Worm (Caenorhabditis elegans): ENCODE results near the gene lit-1.

lit-1 gene

DNA sequence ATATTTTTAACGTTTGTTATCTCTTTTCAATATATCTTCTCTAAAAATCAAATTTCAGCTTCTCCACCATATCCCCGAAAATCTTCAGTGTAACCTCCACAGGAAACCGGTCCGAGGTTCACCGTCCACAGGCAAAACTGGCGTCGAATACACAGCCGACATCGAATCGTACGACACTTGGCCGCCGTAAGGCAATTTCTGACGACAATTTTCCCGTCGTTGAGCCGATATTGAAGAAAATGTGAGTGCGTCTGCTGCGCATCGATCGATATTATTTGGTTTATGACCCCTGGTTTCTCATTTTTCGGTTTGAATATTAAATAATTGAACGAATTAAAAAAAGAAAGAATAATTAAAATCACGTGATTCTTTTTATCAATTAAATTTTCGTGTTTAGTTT, 14.6 kb upstream of the lit-1 start, which contains the start of gene cul-2:
Gene cul-2 (plus strand): TSS at position 59 of the 400 bp plus-strand sequence.
- TF ChIP-seq unc-62 (GFP tag; optimal IDR thresholded peaks at IDR 0.05), result no peak

DNA sequence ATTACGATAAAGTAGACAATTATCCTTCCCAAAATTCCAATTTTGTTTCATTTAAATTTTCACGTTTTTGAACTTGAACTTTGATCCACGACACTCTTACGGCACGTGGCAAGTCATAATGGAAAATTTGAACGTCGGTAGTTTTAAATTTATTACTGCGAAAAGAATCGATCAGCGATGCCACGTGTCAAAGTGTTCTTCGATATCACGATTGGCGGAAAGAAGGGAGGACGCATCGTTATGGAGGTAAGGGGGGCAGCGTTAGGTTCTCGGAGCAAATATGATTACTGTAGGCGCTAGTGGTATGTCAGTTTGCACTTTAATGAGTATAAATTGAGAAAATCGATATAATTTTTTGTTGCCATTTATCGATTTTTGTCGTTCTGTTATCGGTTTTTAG, 9.2 kb upstream of the lit-1 start, which contains the start of gene cyn-2:
Gene cyn-2 (plus strand): TSS at position 114 of the 400 bp plus-strand sequence.
- TF ChIP-seq unc-62 (GFP tag; optimal IDR thresholded peaks at IDR 0.05), result no peak

DNA sequence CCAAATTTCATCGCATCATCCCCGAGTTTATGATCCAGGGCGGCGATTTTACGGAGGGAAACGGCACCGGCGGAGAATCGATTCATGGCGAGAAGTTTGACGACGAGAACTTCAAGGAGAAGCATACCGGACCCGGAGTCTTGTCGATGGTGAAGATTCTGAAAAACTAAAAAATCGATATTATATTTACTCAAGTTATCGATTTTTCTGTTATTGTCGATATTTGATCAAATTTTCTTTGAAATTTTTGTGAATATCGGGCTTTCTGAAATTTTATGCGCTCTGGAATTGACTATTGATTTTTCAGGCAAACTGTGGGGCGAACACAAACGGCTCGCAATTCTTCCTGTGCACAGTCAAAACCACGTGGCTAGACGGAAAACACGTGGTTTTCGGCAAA, 8.6 kb upstream of the lit-1 start:
- no peak for TF ChIP-seq unc-62 (GFP tag; optimal IDR thresholded peaks at IDR 0.05)

DNA sequence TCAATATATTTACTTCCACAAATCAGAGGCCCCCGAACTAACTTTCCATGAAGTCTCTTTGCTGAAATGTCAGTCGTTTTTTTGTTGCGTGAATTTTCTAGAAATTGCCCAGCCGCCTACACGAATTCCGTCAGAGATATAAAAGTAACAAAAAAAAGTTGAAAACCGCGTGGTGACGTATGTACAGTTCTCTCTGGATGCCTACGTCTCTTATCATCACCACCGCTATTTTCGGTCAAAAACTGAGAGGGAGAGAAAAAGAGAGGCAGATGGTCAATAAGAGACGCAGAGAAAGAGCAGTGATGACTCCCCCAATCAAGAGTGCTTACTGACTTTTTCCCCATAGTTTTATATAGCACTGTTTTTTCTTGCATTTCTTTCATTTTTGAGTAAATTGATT, 7.7 kb upstream of the lit-1 start:
- TF ChIP-seq unc-62 (GFP tag; optimal IDR thresholded peaks at IDR 0.05), result no peak

DNA sequence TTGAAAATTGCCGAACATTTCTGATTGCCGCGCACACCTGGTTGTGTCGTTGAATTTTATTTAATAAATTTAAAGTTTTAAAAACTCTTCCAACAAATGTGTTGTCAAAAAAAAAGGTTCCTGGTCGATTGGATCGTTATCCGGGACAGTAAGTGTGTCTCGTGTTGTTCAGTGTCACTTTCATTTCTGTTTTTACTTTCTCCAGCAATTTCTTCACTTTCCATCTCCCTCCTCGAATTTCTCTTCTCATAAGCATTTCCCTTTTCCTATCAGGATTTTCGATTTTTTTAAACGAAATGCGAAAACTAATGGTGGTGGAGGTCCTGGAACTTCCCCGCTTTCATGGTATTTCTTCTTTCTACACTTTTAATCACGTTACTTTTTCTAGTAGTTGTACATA, 6.2 kb upstream of the lit-1 start:
- no peak for TF ChIP-seq unc-62 (GFP tag; optimal IDR thresholded peaks at IDR 0.05)

DNA sequence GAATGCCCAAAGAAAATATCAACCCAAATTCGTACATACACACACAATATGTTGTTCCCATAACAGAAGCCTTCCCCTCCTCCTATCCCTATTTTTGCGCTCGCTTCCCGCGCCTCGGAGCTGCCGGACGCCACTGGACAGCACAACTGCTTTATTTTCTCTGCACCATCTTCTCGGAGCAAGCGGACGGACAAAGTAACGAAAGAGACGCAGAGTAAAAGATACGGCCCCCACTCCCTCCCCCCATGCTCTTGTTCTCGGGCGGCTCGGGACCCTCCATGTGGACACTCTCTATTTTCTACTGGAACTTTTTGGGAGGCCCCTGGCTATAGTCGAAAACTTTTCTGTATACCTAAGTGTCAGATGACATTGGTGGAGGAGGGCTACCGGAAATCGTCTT, 4.0 kb upstream of the lit-1 start:
- TF ChIP-seq unc-62 (GFP tag; optimal IDR thresholded peaks at IDR 0.05), result no peak

DNA sequence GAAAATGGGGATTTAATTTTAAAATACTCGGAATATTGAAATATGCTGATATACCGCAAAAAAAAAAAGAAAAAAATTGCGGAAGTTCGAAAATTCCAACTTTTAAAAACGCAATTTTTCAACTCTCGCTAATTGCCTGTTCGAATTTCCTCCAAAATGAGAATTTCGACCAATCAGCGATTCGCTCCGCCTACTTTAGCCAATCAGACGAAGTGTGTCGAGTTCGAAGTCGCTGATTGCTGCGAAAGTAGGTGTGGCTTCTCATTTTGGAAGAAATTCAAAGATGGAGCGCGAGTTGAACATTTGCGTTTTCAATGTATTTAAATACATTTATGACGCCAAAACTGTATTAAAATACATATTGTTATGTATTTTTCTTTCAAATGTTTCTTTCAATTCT, 6.6 kb downstream of the lit-1 start:
- no peak for TF ChIP-seq unc-62 (GFP tag; optimal IDR thresholded peaks at IDR 0.05)

DNA sequence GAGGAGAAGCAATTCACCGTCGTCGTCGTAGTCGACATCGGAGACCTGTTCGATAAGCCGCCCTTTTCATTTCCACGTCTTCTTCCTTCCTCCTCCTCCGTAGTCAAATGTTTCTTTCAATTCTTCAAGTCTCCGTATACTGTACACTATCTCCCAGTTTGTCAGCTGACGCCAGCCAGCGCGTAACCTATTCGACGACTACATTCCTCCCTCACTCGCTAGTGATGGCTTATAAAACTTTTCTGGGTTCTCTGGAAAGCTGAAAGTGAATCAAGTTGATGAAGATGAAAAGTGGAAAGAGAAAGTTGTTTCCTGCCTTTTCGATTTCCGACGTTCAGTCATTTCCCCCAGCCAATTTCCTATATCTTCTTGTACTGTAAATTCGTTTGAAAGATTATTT, 7.3 kb downstream of the lit-1 start:
- no peak for TF ChIP-seq unc-62 (GFP tag; optimal IDR thresholded peaks at IDR 0.05)

DNA sequence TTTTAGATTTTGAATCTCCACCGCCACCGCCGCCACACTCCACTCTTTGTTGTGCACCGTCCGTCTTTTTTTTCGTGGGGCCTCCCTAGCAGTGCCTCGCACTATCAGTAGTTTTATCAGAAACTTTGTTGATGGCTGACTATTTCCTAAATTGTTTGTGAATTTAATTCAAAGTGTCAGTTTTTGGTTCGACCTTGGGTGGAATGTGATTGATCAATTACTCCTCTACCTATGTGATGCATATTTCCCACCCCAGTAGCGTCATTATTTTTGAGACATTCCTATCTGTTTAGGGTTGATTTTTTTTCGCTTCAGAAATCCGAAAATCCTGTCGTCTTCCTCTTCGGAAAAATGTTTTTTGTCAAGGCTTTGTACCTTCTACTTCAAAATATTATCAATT, 8.9 kb downstream of the lit-1 start:
- no peak for TF ChIP-seq unc-62 (GFP tag; optimal IDR thresholded peaks at IDR 0.05)

DNA sequence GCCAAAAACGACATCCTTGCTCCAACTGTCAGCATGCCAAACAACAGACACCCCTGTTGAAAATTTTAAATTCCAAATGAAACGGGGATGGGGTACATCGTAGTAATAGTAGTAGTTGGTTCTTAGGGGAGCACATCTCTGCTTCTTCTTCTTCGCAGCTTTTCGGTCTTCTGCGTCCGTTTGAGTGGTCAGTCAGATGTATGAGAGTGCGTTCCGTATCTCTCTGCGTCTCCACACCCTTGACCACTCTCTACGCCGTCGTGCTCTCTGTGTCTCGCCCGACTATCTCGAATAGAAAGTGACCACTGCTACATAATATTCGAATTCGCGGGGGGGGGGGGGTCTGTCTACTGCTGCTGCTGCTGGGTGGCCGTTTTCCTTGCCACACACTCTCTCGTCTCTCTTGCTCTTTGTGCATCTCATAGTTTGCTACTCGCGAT, 11.1 kb downstream of the lit-1 start:
- TF ChIP-seq unc-62 (GFP tag; optimal IDR thresholded peaks at IDR 0.05), result no peak

DNA sequence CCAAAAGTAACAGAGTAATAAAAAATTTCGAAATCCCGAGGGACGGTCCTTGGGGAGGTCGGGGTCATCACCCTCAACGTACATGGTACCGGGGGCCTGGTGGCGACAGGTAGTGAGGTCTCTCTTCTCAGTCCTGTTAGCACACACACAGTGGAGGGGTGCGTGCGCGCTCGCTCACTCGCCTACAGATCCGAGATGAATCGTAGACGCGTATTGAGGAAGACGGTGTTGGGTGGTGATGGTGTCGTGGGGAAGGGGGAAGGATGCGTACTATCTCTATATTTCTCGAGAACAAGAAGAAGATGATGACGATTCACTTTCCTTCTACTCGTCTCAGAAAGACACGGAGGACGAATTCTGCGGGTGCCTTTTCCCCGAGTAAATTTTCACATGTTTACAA, 12.0 kb downstream of the lit-1 start:
- TF ChIP-seq unc-62 (GFP tag; optimal IDR thresholded peaks at IDR 0.05), result no peak

DNA sequence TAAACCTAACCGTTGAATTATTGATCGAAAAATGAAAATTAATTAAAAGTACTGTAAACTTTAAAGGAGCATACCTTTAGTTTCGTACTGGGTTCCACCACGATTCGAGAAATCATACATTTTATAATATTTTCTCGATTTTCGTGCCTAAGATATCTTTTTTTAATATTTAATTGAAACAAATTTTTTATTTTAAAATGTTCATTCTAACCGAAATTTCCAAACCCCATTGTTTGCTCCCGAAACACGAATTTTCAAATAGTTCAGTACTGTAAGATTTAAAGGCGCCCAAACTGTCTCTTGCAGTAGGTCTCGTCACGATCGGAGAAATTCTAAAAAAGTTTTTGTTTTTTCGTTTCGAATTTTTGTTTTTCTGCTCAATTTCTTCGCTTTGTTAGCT, 13.2 kb downstream of the lit-1 start:
- no peak for TF ChIP-seq unc-62 (GFP tag; optimal IDR thresholded peaks at IDR 0.05)

DNA sequence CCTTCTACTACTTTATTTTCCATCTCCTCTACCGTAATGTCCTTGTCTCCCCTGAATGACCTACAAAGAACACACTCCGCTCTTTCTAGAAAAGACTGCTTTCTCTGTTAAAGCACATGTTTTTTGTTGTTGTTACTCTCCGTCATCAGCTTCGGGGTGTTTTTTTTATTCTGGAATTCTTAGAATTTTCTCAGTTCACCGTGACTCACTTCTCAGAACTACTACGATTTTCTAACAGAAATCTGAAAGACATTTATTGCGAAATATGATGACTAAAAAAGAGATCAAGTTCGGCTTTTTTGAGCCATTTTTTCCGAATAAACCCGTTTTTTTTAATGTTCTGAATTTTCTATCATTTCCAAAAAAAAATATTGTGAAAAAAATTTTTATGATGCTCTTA, 14.5 kb downstream of the lit-1 start:
- no peak for TF ChIP-seq unc-62 (GFP tag; optimal IDR thresholded peaks at IDR 0.05)

DNA sequence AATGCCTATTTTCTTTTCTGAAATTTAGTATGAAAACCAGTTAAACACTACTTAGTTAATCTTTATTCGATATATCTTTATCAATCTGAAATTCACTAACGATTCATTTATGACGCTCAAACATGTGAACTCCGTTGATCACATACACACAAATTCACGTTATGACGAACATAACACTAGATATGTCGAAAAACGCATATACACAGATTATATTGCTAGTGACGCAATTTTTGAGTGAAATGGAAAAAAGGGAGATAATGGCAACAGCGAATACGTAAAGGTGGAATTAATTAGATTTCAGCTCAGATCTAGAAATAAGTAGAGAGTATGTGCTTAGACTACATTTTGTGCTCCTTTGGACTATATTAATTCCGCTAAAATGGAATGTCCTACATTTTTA, 15.0 kb downstream of the lit-1 start:
- no peak for TF ChIP-seq unc-62 (GFP tag; optimal IDR thresholded peaks at IDR 0.05)

DNA sequence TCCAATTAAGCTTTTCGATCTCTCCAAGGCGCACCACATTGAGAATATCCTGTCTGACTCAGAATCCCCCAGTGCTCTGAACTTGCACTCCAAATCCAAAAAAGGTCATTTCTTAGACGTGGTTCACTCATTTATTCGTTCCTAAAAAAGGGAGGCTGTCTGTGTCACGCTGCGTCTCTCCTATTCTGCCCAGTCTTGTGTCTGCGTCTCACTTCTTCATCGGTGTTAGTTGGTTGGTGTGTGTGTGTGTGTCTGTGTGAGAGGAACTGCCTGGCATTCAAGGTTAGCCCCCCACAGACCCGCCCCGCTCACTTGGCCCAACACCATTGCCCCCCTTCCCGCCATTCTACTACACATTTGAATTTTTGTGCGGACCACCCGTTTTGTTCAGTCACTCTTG, 15.7 kb downstream of the lit-1 start:
- no peak for TF ChIP-seq unc-62 (GFP tag; optimal IDR thresholded peaks at IDR 0.05)

DNA sequence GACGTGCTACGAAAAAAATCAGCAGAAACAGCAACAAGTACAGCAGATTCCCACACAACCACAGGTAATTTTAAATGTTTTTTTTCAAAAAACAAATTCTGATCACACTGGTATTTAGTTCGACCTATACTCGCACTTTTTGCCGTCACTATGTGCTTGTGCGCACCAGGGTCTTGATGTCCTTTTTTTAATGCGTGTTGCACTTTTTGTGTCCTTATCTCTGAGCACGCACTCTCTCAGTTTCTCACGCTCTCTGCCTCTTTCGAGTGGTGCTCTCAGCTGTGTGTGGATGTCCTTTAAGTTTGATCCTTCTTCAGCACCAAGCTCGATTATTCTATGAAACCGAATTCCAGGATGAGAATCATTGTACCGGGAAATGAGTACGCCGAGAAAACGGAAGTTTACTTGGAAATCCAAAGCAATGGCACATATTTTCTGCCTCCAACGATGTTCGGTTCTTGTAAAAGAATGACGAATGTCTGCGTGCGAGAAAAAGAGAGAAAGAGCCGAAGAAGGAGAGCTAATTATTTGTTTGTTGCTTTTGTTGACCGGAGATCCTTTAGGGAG, 16.7 kb downstream of the lit-1 start:
- no peak for TF ChIP-seq unc-62 (GFP tag; optimal IDR thresholded peaks at IDR 0.05)

DNA sequence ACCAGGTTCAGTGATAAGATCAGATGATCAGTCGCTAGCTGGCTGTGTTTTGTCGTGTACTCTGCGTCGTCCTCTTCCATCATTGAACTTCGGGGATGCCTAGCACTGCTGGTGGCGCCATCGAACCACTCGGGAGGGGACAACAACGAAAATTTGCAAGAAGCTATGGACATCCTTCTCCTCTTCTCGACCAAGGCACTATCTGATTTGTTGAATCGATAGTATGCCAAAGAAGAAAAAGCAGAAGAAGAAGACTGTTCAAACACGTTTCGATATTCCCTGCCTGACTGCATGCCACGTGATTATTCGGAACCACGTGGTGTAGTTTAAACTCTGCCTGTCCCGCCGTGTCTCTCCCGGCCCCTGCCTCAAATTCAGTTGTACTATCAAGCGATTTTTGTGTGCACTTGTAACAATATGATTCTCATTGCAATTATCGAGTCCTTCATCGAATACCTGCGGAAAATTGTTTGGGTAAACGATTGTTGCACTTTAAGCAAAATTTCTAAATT, 17.5 kb downstream of the lit-1 start:
- no peak for TF ChIP-seq unc-62 (GFP tag; optimal IDR thresholded peaks at IDR 0.05)

DNA sequence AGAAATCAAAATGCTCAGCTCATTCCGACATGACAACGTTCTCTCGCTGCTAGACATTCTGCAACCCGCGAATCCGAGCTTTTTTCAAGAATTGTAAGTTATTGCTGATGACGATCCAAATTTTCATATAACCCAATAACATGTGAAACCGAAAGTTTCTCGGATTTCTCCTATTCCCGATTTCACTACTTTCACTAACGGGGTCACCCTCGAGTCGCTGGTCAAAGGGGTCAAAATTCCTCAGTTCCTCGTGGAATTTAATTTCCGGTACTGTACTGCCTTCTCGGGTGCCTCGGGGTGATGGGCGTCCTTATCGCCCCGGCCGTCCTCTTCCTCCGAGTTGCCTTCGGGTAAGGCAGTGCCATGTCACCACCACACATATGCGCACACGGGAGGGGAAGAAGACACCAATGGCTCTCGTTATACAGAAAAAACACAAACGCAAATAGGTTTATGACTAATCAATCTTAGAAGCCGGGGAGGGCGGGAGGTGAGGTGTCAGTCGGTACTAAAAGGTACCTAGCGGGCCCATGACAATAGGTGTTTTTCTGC, 18.5 kb downstream of the lit-1 start:
- TF ChIP-seq unc-62 (GFP tag; optimal IDR thresholded peaks at IDR 0.05), result no peak

Measured in whole organism, dauer.